Worm (Caenorhabditis elegans): ENCODE measurements around the gene vps-16.

- TF ChIP-seq him-1 (tag; optimal IDR thresholded peaks at IDR 0.05) (no peak), dao-5 (tag; optimal IDR thresholded peaks at IDR 0.05) (no peak)
Observed at ce11 chrIII:6449854-6450253, 16.8 kb downstream of the vps-16 start.

Data from whole organism, L4/young adult.